Worm (Caenorhabditis elegans): ENCODE data around the gene tag-273.
A peak's percentile ranks its signal among the peaks of the same experiment; 100 is the strongest.

Gene tag-273

DNA sequence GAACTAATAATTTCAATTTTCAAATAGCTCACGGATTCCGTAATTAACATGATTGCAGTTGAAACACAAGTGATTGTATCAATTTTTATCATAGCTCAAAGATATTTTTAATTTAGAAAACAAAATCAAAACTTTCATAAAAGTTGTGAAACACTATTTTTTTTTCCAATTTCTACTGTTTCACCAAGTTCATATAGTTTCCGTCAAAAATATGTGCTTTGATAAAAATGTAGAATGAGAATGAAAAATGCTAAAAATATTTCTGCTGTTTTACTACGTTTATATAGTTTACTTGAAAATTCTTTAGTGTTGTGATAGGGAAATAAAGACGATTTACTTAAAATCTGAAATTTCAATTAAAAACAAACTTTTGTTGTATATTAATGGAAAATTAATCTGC lies 9.5 kb downstream of the tag-273 start:
- no peak for TF ChIP-seq flt-1 (GFP tag; IDR thresholded peaks at IDR 0.05)
- TF ChIP-seq aly-1 (tag; optimal IDR thresholded peaks at IDR 0.05): no peak
- no peak for TF ChIP-seq scrt-1 (GFP tag; IDR thresholded peaks at IDR 0.05)
- no peak for TF ChIP-seq F13C5.2 (tag; optimal IDR thresholded peaks at IDR 0.05)
- TF ChIP-seq B0310.2 (tag; optimal IDR thresholded peaks at IDR 0.05): no peak
- TF ChIP-seq hnd-1 (tag; optimal IDR thresholded peaks at IDR 0.05): no peak
- no peak for TF ChIP-seq pes-1 (GFP tag; IDR thresholded peaks at IDR 0.05)
- TF ChIP-seq ceh-13 (GFP tag; optimal IDR thresholded peaks at IDR 0.05): no peak
- TF ChIP-seq tbx-11 (GFP tag; IDR thresholded peaks at IDR 0.05): no peak

DNA sequence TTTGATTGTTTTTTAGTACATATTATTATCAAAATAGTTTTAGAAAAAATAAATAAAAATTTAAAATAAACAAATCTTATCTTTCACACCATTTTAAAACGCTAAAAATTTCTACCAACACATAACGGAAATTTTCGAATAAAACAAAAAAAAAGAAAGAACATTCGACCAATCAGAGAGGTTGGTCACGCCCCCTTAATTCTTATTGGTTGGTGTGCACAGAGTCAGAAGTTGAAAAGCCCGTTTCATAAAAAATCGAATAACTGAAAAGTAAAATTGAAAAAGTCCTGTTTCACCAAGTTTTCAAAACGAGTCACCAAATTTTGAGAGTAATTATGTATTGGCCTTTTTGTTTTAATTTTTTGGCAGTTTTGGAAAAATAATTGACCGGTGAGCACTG lies 13.8 kb downstream of the tag-273 start:
- TF ChIP-seq ama-1 (optimal IDR thresholded peaks at IDR 0.05) (no peak), hnd-1 (tag; optimal IDR thresholded peaks at IDR 0.05) (no peak), B0310.2 (tag; optimal IDR thresholded peaks at IDR 0.05) (no peak), tbx-11 (GFP tag; IDR thresholded peaks at IDR 0.05) (no peak), tra-4 (tag; optimal IDR thresholded peaks at IDR 0.05) (no peak), ceh-13 (GFP tag; optimal IDR thresholded peaks at IDR 0.05) (no peak), F13C5.2 (tag; optimal IDR thresholded peaks at IDR 0.05) (no peak), hmbx-1 (tag; optimal IDR thresholded peaks at IDR 0.05) (no peak), tbx-37 (GFP tag; conservative IDR thresholded peaks at IDR 0.05) (no peak), ets-7 (tag; optimal IDR thresholded peaks at IDR 0.05) (no peak), pes-1 (GFP tag; IDR thresholded peaks at IDR 0.05) (no peak), scrt-1 (GFP tag; IDR thresholded peaks at IDR 0.05) (no peak), aly-1 (tag; optimal IDR thresholded peaks at IDR 0.05) (no peak), flt-1 (GFP tag; IDR thresholded peaks at IDR 0.05) (no peak), hmg-4 (GFP tag; optimal IDR thresholded peaks at IDR 0.05) (no peak)

DNA sequence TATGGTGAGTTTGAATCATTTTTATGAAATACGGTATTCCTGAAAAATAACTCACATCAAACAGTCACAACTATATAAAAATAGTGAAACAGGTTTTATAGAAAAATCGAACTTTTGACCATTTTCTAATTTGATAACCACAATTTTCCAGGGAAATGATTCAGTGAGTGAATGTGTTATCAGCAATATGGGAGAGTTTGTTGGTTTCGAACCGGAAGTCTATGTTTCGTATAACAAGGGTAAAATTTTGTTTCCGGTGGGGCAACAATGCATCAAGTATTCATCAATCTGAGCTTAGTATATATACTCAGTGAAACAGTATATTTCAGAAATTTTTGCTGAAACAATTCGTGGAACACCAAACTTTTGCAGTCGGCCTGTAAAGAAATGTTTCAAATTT lies 21.5 kb downstream of the tag-273 start:
- TF ChIP-seq hmg-4 (GFP tag; optimal IDR thresholded peaks at IDR 0.05): no peak
- no peak for TF ChIP-seq pes-1 (GFP tag; IDR thresholded peaks at IDR 0.05)
- TF ChIP-seq F13C5.2 (tag; optimal IDR thresholded peaks at IDR 0.05): no peak
- TF ChIP-seq B0310.2 (tag; optimal IDR thresholded peaks at IDR 0.05): no peak
- no peak for TF ChIP-seq tbx-11 (GFP tag; IDR thresholded peaks at IDR 0.05)
- no peak for TF ChIP-seq flt-1 (GFP tag; IDR thresholded peaks at IDR 0.05)
- TF ChIP-seq ets-7 (tag; optimal IDR thresholded peaks at IDR 0.05): no peak
- TF ChIP-seq sea-1 (GFP tag; conservative IDR thresholded peaks at IDR 0.05): no peak
- no peak for TF ChIP-seq scrt-1 (GFP tag; IDR thresholded peaks at IDR 0.05)
- no peak for TF ChIP-seq ama-1 (optimal IDR thresholded peaks at IDR 0.05)
- TF ChIP-seq tbx-37 (GFP tag; conservative IDR thresholded peaks at IDR 0.05): no peak
- TF ChIP-seq hnd-1 (tag; optimal IDR thresholded peaks at IDR 0.05): no peak
- no peak for TF ChIP-seq ceh-36 (tag; optimal IDR thresholded peaks at IDR 0.05)
- TF ChIP-seq ceh-13 (GFP tag; optimal IDR thresholded peaks at IDR 0.05): no peak
- TF ChIP-seq tra-4 (tag; optimal IDR thresholded peaks at IDR 0.05): no peak
- no peak for TF ChIP-seq hmbx-1 (tag; optimal IDR thresholded peaks at IDR 0.05)
- no peak for TF ChIP-seq aly-1 (tag; optimal IDR thresholded peaks at IDR 0.05)

DNA sequence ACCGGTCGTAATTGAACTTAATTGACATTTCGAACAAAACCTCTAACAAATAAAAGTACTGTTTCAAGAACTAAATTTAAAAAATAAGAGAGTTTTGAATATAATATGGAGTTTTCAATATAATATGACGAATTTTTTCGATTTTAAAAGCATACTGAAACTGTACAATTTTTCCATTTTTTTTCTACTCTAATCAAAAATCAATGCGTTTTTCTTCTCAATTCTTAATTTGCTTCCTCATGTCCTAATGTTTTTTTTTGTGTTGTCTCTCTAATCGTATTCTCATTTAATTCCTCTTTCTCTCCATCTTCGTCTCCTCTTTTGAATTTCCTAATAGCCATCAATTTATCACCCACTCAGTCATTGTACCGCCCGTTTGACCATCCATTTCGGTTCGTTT lies 23.0 kb downstream of the tag-273 start, which contains the start of gene Y57G11A.4:
Gene Y57G11A.4 (plus strand): TSS at position 301 of the 400 bp plus-strand sequence.
- TF ChIP-seq hmg-4 (GFP tag; optimal IDR thresholded peaks at IDR 0.05) (no peak), hmbx-1 (tag; optimal IDR thresholded peaks at IDR 0.05) (no peak), ets-7 (tag; optimal IDR thresholded peaks at IDR 0.05) (no peak), flt-1 (GFP tag; IDR thresholded peaks at IDR 0.05) (no peak), sea-1 (GFP tag; conservative IDR thresholded peaks at IDR 0.05) (no peak), scrt-1 (GFP tag; IDR thresholded peaks at IDR 0.05) (no peak), pes-1 (GFP tag; IDR thresholded peaks at IDR 0.05) (no peak), aly-1 (tag; optimal IDR thresholded peaks at IDR 0.05) (no peak), hnd-1 (tag; optimal IDR thresholded peaks at IDR 0.05) (no peak)

DNA sequence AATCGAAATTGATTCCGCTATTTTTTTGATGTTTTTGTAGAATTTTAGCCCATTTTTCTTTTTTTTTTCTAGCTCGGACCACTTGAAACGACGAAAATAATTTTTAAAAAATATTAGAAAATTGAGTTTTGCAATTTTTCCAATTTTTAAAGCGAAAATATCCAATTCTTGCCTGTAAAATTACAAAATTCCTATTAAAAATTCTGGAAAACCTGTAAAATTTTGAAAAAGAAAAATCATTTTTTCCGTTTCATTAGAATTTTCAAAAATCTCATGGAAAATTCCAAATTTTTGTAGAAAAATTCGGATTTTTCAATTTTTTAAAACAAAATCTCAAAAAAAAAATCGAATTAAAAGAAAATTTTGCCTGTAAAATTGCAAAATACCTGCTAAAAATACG lies 36.0 kb downstream of the tag-273 start:
- TF ChIP-seq ceh-13 (GFP tag; optimal IDR thresholded peaks at IDR 0.05) (no peak), flt-1 (GFP tag; IDR thresholded peaks at IDR 0.05) (no peak), tbx-37 (GFP tag; conservative IDR thresholded peaks at IDR 0.05) (no peak), aly-1 (tag; optimal IDR thresholded peaks at IDR 0.05) (no peak), F13C5.2 (tag; optimal IDR thresholded peaks at IDR 0.05) (no peak), hmg-4 (GFP tag; optimal IDR thresholded peaks at IDR 0.05) (no peak), B0310.2 (tag; optimal IDR thresholded peaks at IDR 0.05) (no peak), ceh-36 (tag; optimal IDR thresholded peaks at IDR 0.05) (no peak), hmbx-1 (tag; optimal IDR thresholded peaks at IDR 0.05) (no peak), scrt-1 (GFP tag; IDR thresholded peaks at IDR 0.05) (no peak), tra-4 (tag; optimal IDR thresholded peaks at IDR 0.05) (no peak)

DNA sequence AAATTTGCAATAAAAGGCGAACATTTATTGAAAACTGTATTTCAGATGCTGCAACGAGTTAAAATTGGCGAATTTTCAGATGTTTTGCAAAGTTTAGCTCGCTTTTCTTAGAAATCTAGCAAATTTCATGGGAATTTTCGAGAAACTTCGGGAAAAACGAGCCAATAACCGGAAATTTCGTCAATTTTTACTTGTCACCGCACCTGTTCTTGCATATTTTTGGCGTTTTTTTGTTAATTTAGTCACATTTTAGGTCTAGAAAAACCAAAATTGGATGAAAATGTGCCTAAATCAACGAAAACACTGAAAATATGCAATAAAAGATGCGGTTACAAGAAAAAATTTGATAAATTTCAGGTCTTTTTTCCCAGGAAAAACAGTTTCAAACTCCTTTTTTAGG lies 38.1 kb downstream of the tag-273 start:
- TF ChIP-seq ets-7 (tag; optimal IDR thresholded peaks at IDR 0.05) (no peak), hnd-1 (tag; optimal IDR thresholded peaks at IDR 0.05) (no peak), aly-1 (tag; optimal IDR thresholded peaks at IDR 0.05) (no peak), flt-1 (GFP tag; IDR thresholded peaks at IDR 0.05) (no peak), tbx-11 (GFP tag; IDR thresholded peaks at IDR 0.05) (no peak), tra-4 (tag; optimal IDR thresholded peaks at IDR 0.05) (no peak), ama-1 (optimal IDR thresholded peaks at IDR 0.05) (no peak)

DNA sequence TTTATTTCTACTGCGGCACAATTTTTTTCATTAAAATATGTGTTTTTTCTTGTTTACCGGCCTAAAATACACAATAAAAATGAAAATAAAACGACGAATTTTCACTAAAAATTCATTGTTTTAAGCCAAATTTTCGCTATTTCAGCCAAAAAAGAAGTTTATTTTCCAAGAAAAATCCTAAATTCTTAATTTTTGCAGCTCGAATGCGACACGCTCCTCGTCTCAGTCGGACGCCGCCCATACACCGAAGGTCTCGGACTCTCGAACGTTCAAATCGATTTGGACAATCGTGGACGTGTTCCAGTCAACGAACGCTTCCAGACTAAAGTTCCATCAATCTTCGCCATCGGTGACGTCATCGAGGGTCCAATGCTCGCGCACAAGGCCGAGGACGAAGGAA lies 38.9 kb downstream of the tag-273 start:
- TF ChIP-seq hmbx-1 (tag; optimal IDR thresholded peaks at IDR 0.05) (no peak), aly-1 (tag; optimal IDR thresholded peaks at IDR 0.05) (no peak), ceh-13 (GFP tag; optimal IDR thresholded peaks at IDR 0.05) (no peak), sea-1 (GFP tag; conservative IDR thresholded peaks at IDR 0.05) (no peak)

DNA sequence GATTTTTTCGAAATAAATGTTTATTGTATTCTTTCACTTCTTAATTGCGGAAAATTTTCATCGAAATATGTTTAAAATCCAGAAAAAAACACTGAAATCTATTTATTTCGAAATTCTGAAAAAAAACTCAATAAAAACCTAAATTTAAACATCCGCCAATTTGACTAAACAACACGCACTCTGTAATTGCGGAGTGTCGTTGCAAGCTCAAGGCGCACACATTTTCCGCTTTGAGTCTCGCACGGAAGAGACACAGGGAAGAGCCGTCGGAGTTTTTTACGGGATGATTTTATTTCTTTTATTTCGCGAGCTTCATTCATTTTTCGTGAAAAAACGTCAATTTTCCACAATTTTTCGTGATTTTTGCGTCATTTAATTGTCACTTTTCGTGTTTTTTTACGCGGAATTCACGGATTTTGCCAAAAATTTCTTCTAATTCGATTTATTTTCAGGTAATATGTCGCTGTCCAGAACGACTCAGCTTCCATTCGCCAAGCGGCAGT lies 40.9 kb downstream of the tag-273 start, which contains the start of gene dld-1:
Gene dld-1 (plus strand): TSS at position 453 of the 503 bp plus-strand sequence.
- TF ChIP-seq F13C5.2 (tag; optimal IDR thresholded peaks at IDR 0.05) (peak; percentile 90), hnd-1 (tag; optimal IDR thresholded peaks at IDR 0.05) (no peak)
